Worm (Caenorhabditis elegans) whole organism, young adult: ENCODE measurements around the gene C18D11.7.

Source experiments
- B0261.1 ChIP-seq: sonication (generic microtip); optimal IDR thresholded peaks from 2 replicates; lab custom pipeline; 2016; ENCODE audit warnings: mild to moderate bottlenecking, missing genetic modification characterization, moderate library complexity, missing compliant biosample characterization
- B0336.3 ChIP-seq: fragments of 200-800 bp; sonication (Bioruptor generic); IDR thresholded peaks from 2 replicates; pipeline ENCODE4 v1.3.6; 2022; ENCODE audit warnings: missing genetic modification characterization, missing compliant biosample characterization
- C06A6.2 ChIP-seq: fragments of 200-800 bp; sonication (Bioruptor generic); conservative IDR thresholded peaks from 2 replicates; pipeline ENCODE4 v1.3.6; 2022; ENCODE audit warnings: missing genetic modification characterization, missing compliant biosample characterization
- C17E4.6 ChIP-seq: fragments of 200-800 bp; sonication (Bioruptor generic); IDR thresholded peaks from 2 replicates; pipeline ENCODE4 v1.3.6; 2022; ENCODE audit warnings: missing genetic modification reagents, missing genetic modification characterization, missing compliant biosample characterization
- F22D6.2 ChIP-seq: sonication (generic microtip); optimal IDR thresholded peaks from 2 replicates; lab custom pipeline; 2016; ENCODE audit warnings: mild to moderate bottlenecking, missing genetic modification characterization, missing compliant biosample characterization
- K11D2.4 ChIP-seq: fragments of 200-800 bp; sonication (Bioruptor generic); IDR thresholded peaks from 2 replicates; pipeline ENCODE4 v1.3.6; 2022; ENCODE audit warnings: missing genetic modification reagents, missing genetic modification characterization, missing compliant biosample characterization
- K12H6.12 ChIP-seq: fragments of 200-800 bp; sonication (Bioruptor generic); optimal IDR thresholded peaks from 2 replicates; lab custom pipeline; 2018; ENCODE audit warnings: mild to moderate bottlenecking, missing genetic modification characterization, missing compliant biosample characterization
- T07F8.4 ChIP-seq: sonication (generic microtip); optimal IDR thresholded peaks from 2 replicates; lab custom pipeline; 2016; ENCODE audit warnings: mild to moderate bottlenecking, missing genetic modification characterization, moderate library complexity, missing compliant biosample characterization
- T26A5.8 ChIP-seq: sonication (generic microtip); optimal IDR thresholded peaks from 2 replicates; lab custom pipeline; 2016; ENCODE audit warnings: missing genetic modification characterization, missing compliant biosample characterization
- Y53F4B.3 ChIP-seq: fragments of 200-800 bp; sonication (Bioruptor generic); IDR thresholded peaks from 2 replicates; pipeline ENCODE4 v1.3.6; 2022; ENCODE audit warnings: missing genetic modification reagents, missing genetic modification characterization, missing compliant biosample characterization
- Y79H2A.3 ChIP-seq: fragments of 200-800 bp; sonication (Bioruptor generic); conservative IDR thresholded peaks from 2 replicates; pipeline ENCODE4 v1.3.6; 2022; ENCODE audit warnings: missing genetic modification reagents, missing genetic modification characterization, missing compliant biosample characterization
- Y95B8A.8 ChIP-seq: fragments of 200-800 bp; sonication (Bioruptor generic); IDR thresholded peaks from 2 replicates; pipeline ENCODE4 v1.3.6; 2022; ENCODE audit warnings: missing genetic modification reagents, missing genetic modification characterization, missing compliant biosample characterization
- akir-1 ChIP-seq: fragments of 200-800 bp; sonication (Bioruptor generic); optimal IDR thresholded peaks from 2 replicates; lab custom pipeline; 2018; ENCODE audit warnings: mild to moderate bottlenecking, missing genetic modification characterization, moderate library complexity, missing compliant biosample characterization
- aptf-3 ChIP-seq: fragments of 200-800 bp; sonication (Bioruptor generic); IDR thresholded peaks from 2 replicates; pipeline ENCODE4 v1.3.6; 2022; ENCODE audit warnings: missing genetic modification characterization, missing compliant biosample characterization
- athp-1 ChIP-seq: sonication (generic microtip); optimal IDR thresholded peaks from 2 replicates; lab custom pipeline; 2017; ENCODE audit warnings: mild to moderate bottlenecking, missing genetic modification characterization, missing compliant biosample characterization
- attf-3 ChIP-seq: fragments of 200-800 bp; sonication (Bioruptor generic); conservative IDR thresholded peaks from 2 replicates; pipeline ENCODE4 v1.3.6; 2022; ENCODE audit warnings: missing genetic modification reagents, missing genetic modification characterization, missing compliant biosample characterization
- attf-5 ChIP-seq: fragments of 200-800 bp; sonication (Bioruptor generic); optimal IDR thresholded peaks from 2 replicates; lab custom pipeline; 2018; ENCODE audit warnings: mild to moderate bottlenecking, missing genetic modification characterization, missing compliant biosample characterization
- ceh-79 ChIP-seq: sonication (generic microtip); optimal IDR thresholded peaks from 2 replicates; lab custom pipeline; 2017; ENCODE audit warnings: mild to moderate bottlenecking, missing genetic modification characterization, missing compliant biosample characterization
- die-1 ChIP-seq: sonication (generic microtip); optimal IDR thresholded peaks from 2 replicates; lab custom pipeline; 2016; ENCODE audit warnings: missing genotype, mild to moderate bottlenecking, missing genetic modification characterization, missing compliant biosample characterization
- efl-1 ChIP-seq: fragments of 150-350 bp; optimal IDR thresholded peaks from 2 replicates; lab custom pipeline; 2014; ENCODE audit warnings: missing biosample characterization, missing genetic modification reagents, missing genetic modification characterization
- egl-44 ChIP-seq: fragments of 200-800 bp; sonication (Bioruptor generic); IDR thresholded peaks from 2 replicates; pipeline ENCODE4 v1.3.6; 2022; ENCODE audit warnings: missing genetic modification reagents, missing genetic modification characterization, missing compliant biosample characterization
- ekl-4 ChIP-seq: fragments of 200-800 bp; sonication (Bioruptor generic); IDR thresholded peaks from 2 replicates; pipeline ENCODE4 v1.3.6; 2022; ENCODE audit warnings: missing genetic modification reagents, missing genetic modification characterization, missing compliant biosample characterization
- fkh-3 ChIP-seq: sonication (generic microtip); optimal IDR thresholded peaks from 2 replicates; lab custom pipeline; 2016; ENCODE audit warnings: mild to moderate bottlenecking, missing genetic modification characterization, missing compliant biosample characterization
- hmg-1.2 ChIP-seq: fragments of 200-800 bp; sonication (Bioruptor generic); IDR thresholded peaks from 2 replicates; pipeline ENCODE4 v1.3.6; 2022; ENCODE audit warnings: missing genetic modification reagents, missing genetic modification characterization, missing compliant biosample characterization
- hsf-1 ChIP-seq: fragments of 200-800 bp; sonication (Bioruptor generic); IDR thresholded peaks from 2 replicates; pipeline ENCODE4 v1.3.6; 2022; ENCODE audit warnings: missing genetic modification reagents, missing genetic modification characterization, missing compliant biosample characterization
- lin-40 ChIP-seq: sonication (generic microtip); optimal IDR thresholded peaks from 2 replicates; lab custom pipeline; 2016; ENCODE audit warnings: missing genetic modification characterization, mild to moderate bottlenecking, missing compliant biosample characterization, missing genotype, missing genetic modification reagents
- lir-1 ChIP-seq: fragments of 200-800 bp; sonication (Bioruptor generic); conservative IDR thresholded peaks from 2 replicates; pipeline ENCODE4 v1.3.6; 2022; ENCODE audit warnings: missing genetic modification reagents, missing genetic modification characterization, missing compliant biosample characterization
- lsl-1 ChIP-seq: fragments of 200-800 bp; sonication (Bioruptor generic); optimal IDR thresholded peaks from 2 replicates; lab custom pipeline; 2018; ENCODE audit warnings: mild to moderate bottlenecking, missing genetic modification characterization, moderate library complexity, missing compliant biosample characterization
- madf-3 ChIP-seq: fragments of 200-800 bp; sonication (Bioruptor generic); IDR thresholded peaks from 2 replicates; pipeline ENCODE4 v1.3.6; 2022; ENCODE audit warnings: missing genetic modification reagents, missing genetic modification characterization, missing compliant biosample characterization
- nfyb-1 ChIP-seq: fragments of 200-800 bp; sonication (Bioruptor generic); IDR thresholded peaks from 2 replicates; pipeline ENCODE4 v1.3.6; 2022; ENCODE audit warnings: missing genetic modification reagents, missing genetic modification characterization, missing compliant biosample characterization
- pbrm-1 ChIP-seq: fragments of 200-800 bp; sonication (Bioruptor generic); IDR thresholded peaks from 2 replicates; pipeline ENCODE4 v1.3.6; 2022; ENCODE audit warnings: missing genetic modification reagents, missing genetic modification characterization, missing compliant biosample characterization
- rec-8 ChIP-seq, 2 experiments: sonication (generic microtip); optimal IDR thresholded peaks; 2 replicates each; lab custom pipeline; 2016; ENCODE audit warnings: mild to moderate bottlenecking in 2 of 2, missing genetic modification characterization in 2 of 2, missing genetic modification reagents in 2 of 2, missing genotype in 2 of 2, missing biosample characterization in 1 of 2, missing compliant biosample characterization in 1 of 2, moderate library complexity in 1 of 2
- snpc-1.1 ChIP-seq: sonication (generic microtip); optimal IDR thresholded peaks from 2 replicates; lab custom pipeline; 2017; ENCODE audit warnings: missing genetic modification characterization, mild to moderate bottlenecking, missing compliant biosample characterization, antibody characterized with exemption, moderate library complexity, missing genotype, missing genetic modification reagents; ENCODE audit not compliant: insufficient read depth
- snpc-1.3 ChIP-seq: sonication (generic microtip); optimal IDR thresholded peaks from 2 replicates; lab custom pipeline; 2017; ENCODE audit warnings: missing genetic modification characterization, mild to moderate bottlenecking, missing compliant biosample characterization, antibody characterized with exemption, moderate library complexity, missing genotype, missing genetic modification reagents; ENCODE audit not compliant: insufficient read depth
- snpc-3.4 ChIP-seq: sonication (generic microtip); optimal IDR thresholded peaks from 2 replicates; lab custom pipeline; 2017; ENCODE audit warnings: missing genetic modification characterization, mild to moderate bottlenecking, missing compliant biosample characterization, antibody characterized with exemption, moderate library complexity, missing genotype, missing genetic modification reagents
- tbp1 ChIP-seq: fragments of 200-800 bp; sonication (Bioruptor generic); optimal IDR thresholded peaks from 2 replicates; lab custom pipeline; 2018; ENCODE audit warnings: mild to moderate bottlenecking, missing genetic modification characterization, missing compliant biosample characterization
- xnd-1 ChIP-seq: sonication (generic microtip); optimal IDR thresholded peaks from 2 replicates; lab custom pipeline; 2016; ENCODE audit warnings: missing genotype, missing genetic modification reagents, missing genetic modification characterization, missing compliant biosample characterization
- zfh-2 ChIP-seq: fragments of 200-800 bp; sonication (Bioruptor generic); conservative IDR thresholded peaks from 2 replicates; pipeline ENCODE4 v1.3.6; 2022; ENCODE audit warnings: missing genetic modification reagents, missing genetic modification characterization, missing compliant biosample characterization
- ztf-22 ChIP-seq: fragments of 200-800 bp; sonication (Bioruptor generic); optimal IDR thresholded peaks from 2 replicates; lab custom pipeline; 2018; ENCODE audit warnings: mild to moderate bottlenecking, missing genetic modification characterization, moderate library complexity, missing compliant biosample characterization
- ztf-3 ChIP-seq: fragments of 200-800 bp; sonication (Bioruptor generic); optimal IDR thresholded peaks from 2 replicates; lab custom pipeline; 2018; ENCODE audit warnings: mild to moderate bottlenecking, missing genetic modification characterization, missing compliant biosample characterization

The C18D11.7 gene

ce11 chrIII:11847658-11848202 is 41.1 kb upstream of the C18D11.7 start, which contains the start of gene mif-1:
mif-1 (plus strand) TSS chrIII:11848152.
- TF ChIP-seq akir-1: no peak
- TF ChIP-seq tbp1 (GFP tag; lab: Kevin White, UChicago): peak; percentile 7
- no peak for TF ChIP-seq K12H6.12 (tag; lab: Kevin White, UChicago)
- peak; percentile 83 for TF ChIP-seq lsl-1
- TF ChIP-seq attf-5 (GFP tag; lab: Kevin White, UChicago): peak; percentile 23

ce11 chrIII:11847014-11847413 is 40.4 kb upstream of the C18D11.7 start:
- TF ChIP-seq ekl-4: no peak
- peak; percentile 14; the same call in 1 of the 2 replicates for TF ChIP-seq hmg-1.2 (GFP tag; lab: Robert Waterston, UW)

- TF ChIP-seq Y95B8A.8 (GFP tag; lab: Robert Waterston, UW) (no peak), athp-1 (tag; lab: Kevin White, UChicago) (no peak), rec-8 (tag; optimal IDR thresholded peaks at IDR 0.05; lab: Kevin White, UChicago) (no peak), ztf-22 (GFP tag; lab: Kevin White, UChicago) (no peak), snpc-1.1 (no peak), die-1 (tag; lab: Kevin White, UChicago) (no peak), F22D6.2 (no peak), fkh-3 (no peak), lir-1 (GFP tag; lab: Robert Waterston, UW) (no peak), tbp1 (GFP tag; lab: Kevin White, UChicago) (no peak), B0261.1 (tag; lab: Kevin White, UChicago) (no peak)
These were observed 39.8 kb upstream of the C18D11.7 start, which contains the start of gene ntl-3 for ce11 chrIII:11846365-11846764. ntl-3 (minus strand) TSS chrIII:11846465.

ce11 chrIII:11843007-11843406 is 36.4 kb upstream of the C18D11.7 start:
- TF ChIP-seq K11D2.4 (no peak), pbrm-1 (GFP tag; lab: Robert Waterston, UW) (no peak), zfh-2 (peak; percentile 65), ekl-4 (no peak), B0261.1 (tag; lab: Kevin White, UChicago) (no peak)
- TF ChIP-seq, all 124 proteins: peak for 1

- TF ChIP-seq egl-44 (GFP tag; lab: Robert Waterston, UW) (no peak), zfh-2 (peak; percentile 69), T26A5.8 (no peak), hsf-1 (GFP tag; lab: Robert Waterston, UW) (0 out of 2 replicates have a peak, but pooled peaks have one; percentile 29), attf-3 (GFP tag; lab: Robert Waterston, UW) (no peak), xnd-1 (no peak), Y79H2A.3 (no peak), T07F8.4 (no peak), Y95B8A.8 (GFP tag; lab: Robert Waterston, UW) (no peak), ztf-3 (GFP tag; lab: Kevin White, UChicago) (no peak)
These were observed 35.1 kb upstream of the C18D11.7 start for ce11 chrIII:11841728-11842127.

- TF ChIP-seq Y53F4B.3 (GFP tag; lab: Robert Waterston, UW): no peak
- TF ChIP-seq C17E4.6 (GFP tag; lab: Robert Waterston, UW): no peak
- TF ChIP-seq lin-40: no peak
- no peak for TF ChIP-seq lsl-1
- TF ChIP-seq nfyb-1 (GFP tag; lab: Robert Waterston, UW): no peak
- peak; percentile 54 for TF ChIP-seq efl-1 (GFP tag; lab: Kevin White, UChicago)
- TF ChIP-seq B0336.3 (GFP tag; lab: Robert Waterston, UW): no peak
- TF ChIP-seq snpc-3.4: no peak
- no peak for TF ChIP-seq snpc-1.3 (tag; lab: Kevin White, UChicago)
- TF ChIP-seq ceh-79 (tag; lab: Kevin White, UChicago): no peak
- no peak for TF ChIP-seq aptf-3
- TF ChIP-seq ztf-3 (GFP tag; lab: Kevin White, UChicago): no peak
- no peak for TF ChIP-seq C06A6.2 (GFP tag; lab: Robert Waterston, UW)
- no peak for TF ChIP-seq lir-1 (GFP tag; lab: Robert Waterston, UW)
- TF ChIP-seq madf-3 (GFP tag; lab: Robert Waterston, UW): no peak
- no peak for TF ChIP-seq rec-8 (tag; optimal IDR thresholded peaks at IDR 0.05; lab: Kevin White, UChicago)
- no peak for TF ChIP-seq akir-1
These were observed 30.1 kb upstream of the C18D11.7 start for ce11 chrIII:11836734-11837133.
